Worm (Caenorhabditis elegans) whole organism, young adult: Measurements from ENCODE around the gene nol-56.

Experiments used
- F55B11.4 ChIP-seq: sonication (generic microtip); optimal IDR thresholded peaks from 2 replicates; lab custom pipeline; 2016; ENCODE audit warnings: missing compliant biosample characterization, missing genetic modification characterization, borderline replicate concordance; ENCODE audit not compliant: insufficient read depth
- K11D2.4 ChIP-seq: fragments of 200-800 bp; sonication (Bioruptor generic); IDR thresholded peaks from 2 replicates; pipeline ENCODE4 v1.3.6; 2022; ENCODE audit warnings: missing genetic modification reagents, missing genetic modification characterization, missing compliant biosample characterization
- T07F8.4 ChIP-seq: sonication (generic microtip); optimal IDR thresholded peaks from 2 replicates; lab custom pipeline; 2016; ENCODE audit warnings: mild to moderate bottlenecking, missing genetic modification characterization, moderate library complexity, missing compliant biosample characterization
- ama-1 ChIP-seq, 3 experiments: fragments of 150-350 bp in 1 of 3; sonication (generic microtip) in 2 of 3; optimal IDR thresholded peaks; 2 replicates each; lab custom pipeline; 2014 to 2018; ENCODE audit warnings: missing biosample characterization in 2 of 3, missing genetic modification characterization in 2 of 3, missing genetic modification reagents in 2 of 3
- aptf-3 ChIP-seq: fragments of 200-800 bp; sonication (Bioruptor generic); IDR thresholded peaks from 2 replicates; pipeline ENCODE4 v1.3.6; 2022; ENCODE audit warnings: missing genetic modification characterization, missing compliant biosample characterization
- egrh-3 ChIP-seq: fragments of 200-800 bp; sonication (Bioruptor generic); IDR thresholded peaks from 2 replicates; pipeline ENCODE4 v1.3.6; 2022; ENCODE audit warnings: missing genetic modification reagents, missing genetic modification characterization, missing compliant biosample characterization
- lag-1 ChIP-seq: fragments of 200-800 bp; sonication (Bioruptor generic); IDR thresholded peaks from 2 replicates; pipeline ENCODE4 v1.3.6; 2022; ENCODE audit warnings: missing genetic modification reagents, missing genetic modification characterization, missing compliant biosample characterization
- nfya-1 ChIP-seq: sonication (generic microtip); optimal IDR thresholded peaks from 2 replicates; lab custom pipeline; 2017; ENCODE audit warnings: antibody characterized with exemption, missing compliant biosample characterization, missing genetic modification characterization, borderline replicate concordance; ENCODE audit not compliant: insufficient read depth
- nhr-27 ChIP-seq: fragments of 200-800 bp; sonication (Bioruptor generic); optimal IDR thresholded peaks from 2 replicates; lab custom pipeline; 2018; ENCODE audit warnings: mild to moderate bottlenecking, missing genetic modification characterization, moderate library complexity, missing compliant biosample characterization
- snpc-1.1 ChIP-seq: sonication (generic microtip); optimal IDR thresholded peaks from 2 replicates; lab custom pipeline; 2017; ENCODE audit warnings: missing genetic modification characterization, mild to moderate bottlenecking, missing compliant biosample characterization, antibody characterized with exemption, moderate library complexity, missing genotype, missing genetic modification reagents; ENCODE audit not compliant: insufficient read depth
- sptf-2 ChIP-seq: fragments of 200-800 bp; sonication (Bioruptor generic); optimal IDR thresholded peaks from 2 replicates; lab custom pipeline; 2018; ENCODE audit warnings: mild to moderate bottlenecking, missing genetic modification characterization, missing compliant biosample characterization
- unc-62 ChIP-seq: fragments of 150-350 bp; optimal IDR thresholded peaks from 2 replicates; lab custom pipeline; 2014; ENCODE audit warnings: missing biosample characterization, missing genetic modification reagents, missing genetic modification characterization

DNA sequence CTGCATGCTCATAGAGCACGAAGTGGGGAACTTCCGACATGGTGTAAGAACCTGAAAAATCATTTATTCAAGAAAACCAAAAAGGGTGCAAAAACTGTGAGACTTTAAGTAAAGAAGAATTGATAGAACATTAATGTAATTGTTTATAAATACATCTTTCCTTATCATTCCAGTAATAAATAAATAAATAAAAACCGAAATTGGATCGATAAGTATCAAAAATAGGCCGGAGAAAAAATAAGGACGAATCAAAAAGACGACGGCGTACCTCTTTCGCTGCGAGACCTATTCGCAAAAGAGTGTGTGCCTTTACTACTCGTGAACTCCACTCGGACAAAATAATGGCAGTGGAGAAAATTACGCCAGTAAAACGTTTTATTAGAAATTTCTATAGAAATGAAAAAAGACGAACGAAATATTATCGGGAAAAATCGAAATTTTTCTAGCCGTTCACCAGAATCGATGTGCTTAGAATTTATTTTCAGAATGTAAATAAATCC lies at the start of gene nol-56:
- no peak for TF ChIP-seq T07F8.4 (tag; lab: Kevin White, UChicago)
- TF ChIP-seq nhr-27 (tag; lab: Kevin White, UChicago): no peak
- TF ChIP-seq snpc-1.1 (tag; lab: Kevin White, UChicago): no peak
- no peak for TF ChIP-seq unc-62 (GFP tag; lab: Kevin White, UChicago)
- no peak for TF ChIP-seq nfya-1 (tag; lab: Kevin White, UChicago)
- no peak for TF ChIP-seq lag-1
- TF ChIP-seq aptf-3 (GFP tag; lab: Robert Waterston, UW): no peak
- no peak for TF ChIP-seq egrh-3
- no peak for TF ChIP-seq F55B11.4 (tag; lab: Kevin White, UChicago)
- no peak for TF ChIP-seq K11D2.4 (GFP tag; lab: Robert Waterston, UW)
- no peak for TF ChIP-seq sptf-2 (GFP tag; lab: Kevin White, UChicago)
- no peak for TF ChIP-seq ama-1 (optimal IDR thresholded peaks at IDR 0.05; lab: Kevin White, UChicago)
- TF ChIP-seq ama-1 (GFP tag; optimal IDR thresholded peaks at IDR 0.05; lab: Kevin White, UChicago): no peak
